Worm (Caenorhabditis elegans) whole organism, mixed stage, embryonic: ENCODE results near the gene Y37E11B.10.

Source experiments
- mep-1 ChIP-seq: fragments of 150-350 bp; optimal IDR thresholded peaks from 2 replicates; lab custom pipeline; 2017; ENCODE audit warnings: missing biosample characterization, missing genetic modification reagents, missing genetic modification characterization, inconsistent platforms
- mls-2 ChIP-seq: sonication (generic microtip); optimal IDR thresholded peaks from 2 replicates; lab custom pipeline; 2016; ENCODE audit warnings: mild to moderate bottlenecking, missing genetic modification characterization, moderate library complexity, missing compliant biosample characterization
- nhr-237 ChIP-seq: fragments of 150-350 bp; optimal IDR thresholded peaks from 2 replicates; lab custom pipeline; 2014; ENCODE audit warnings: missing biosample characterization, missing genetic modification characterization
- snpc-4 ChIP-seq: fragments of 150-350 bp; optimal IDR thresholded peaks from 2 replicates; lab custom pipeline; 2014; ENCODE audit warnings: missing biosample characterization, missing genetic modification characterization

ce11 chrIV:3652223-3652622 lies 46.0 kb upstream of the Y37E11B.10 start:
- TF ChIP-seq mls-2 (tag; lab: Kevin White, UChicago) (no peak), nhr-237 (tag; lab: Kevin White, UChicago) (no peak), mep-1 (tag; lab: Kevin White, UChicago) (no peak), snpc-4 (tag; lab: Kevin White, UChicago) (no peak)
